Fruit fly (Drosophila melanogaster) whole organism, embryonic: ENCODE data around the gene CG6230.

ENCODE experiments used
- Ada2b ChIP-seq: fragments of 200-800 bp; sonication (Bioruptor generic); IDR thresholded peaks from 2 replicates; pipeline ENCODE4 v1.3.6; 2022; ENCODE audit warnings: missing biosample characterization, missing genetic modification characterization
- CG2120 ChIP-seq: fragments of 200-800 bp; sonication (Bioruptor generic); optimal IDR thresholded peaks from 3 replicates; lab custom pipeline; 2016; ENCODE audit warnings: missing biosample characterization, missing genetic modification characterization
- CG2129 ChIP-seq: fragments of 200-800 bp; sonication (Bioruptor generic); IDR thresholded peaks from 2 replicates; pipeline ENCODE4 v1.3.6; 2022; ENCODE audit warnings: missing biosample characterization, missing genetic modification characterization; ENCODE audit not compliant: partially characterized antibody
- CG7963 ChIP-seq: fragments of 200-800 bp; sonication (Bioruptor generic); IDR thresholded peaks from 3 replicates; pipeline ENCODE4 v1.3.6; 2022; ENCODE audit warnings: missing biosample characterization, missing genetic modification characterization; ENCODE audit not compliant: partially characterized antibody
- Dfd ChIP-seq, 2 experiments: fragments of >200 bp; optimal IDR thresholded peaks; 2 replicates each; lab custom pipeline; 2017; ENCODE audit warnings: missing biosample characterization in 2 of 2, missing genetic modification characterization in 2 of 2
- HmgD ChIP-seq: fragments of 200-800 bp; sonication (Bioruptor generic); optimal IDR thresholded peaks from 3 replicates; lab custom pipeline; 2016; ENCODE audit warnings: missing biosample characterization, missing genetic modification characterization
- h ChIP-seq: fragments of >200 bp; optimal IDR thresholded peaks from 2 replicates; lab custom pipeline; 2017
- usp ChIP-seq: fragments of >200 bp; optimal IDR thresholded peaks from 2 replicates; lab custom pipeline; 2017; ENCODE audit warnings: missing biosample characterization, missing genetic modification characterization

DNA sequence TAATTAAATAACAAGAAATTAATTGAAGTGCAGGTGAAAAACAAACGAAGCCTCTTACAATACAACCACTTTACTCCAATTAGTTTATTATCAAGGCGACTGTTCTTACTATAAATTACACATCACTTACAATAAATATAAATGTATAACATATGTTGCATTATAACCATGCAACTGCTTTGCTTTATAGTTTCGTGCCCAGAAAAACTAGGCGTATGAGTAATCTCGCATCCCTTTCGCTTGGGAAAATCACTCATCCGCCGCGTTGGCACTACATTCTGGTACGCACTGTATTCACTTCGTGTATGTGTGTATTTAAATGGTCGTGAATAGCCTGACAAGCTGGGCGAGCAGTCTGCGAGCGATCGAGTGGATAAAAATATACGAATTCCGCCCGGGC lies 49.8 kb upstream of the CG6230 start:
- no peak for TF ChIP-seq CG2129 (GFP tag; lab: Robert Waterston, UW)
- no peak for TF ChIP-seq h (lab: Kevin White, UChicago)
- no peak for TF ChIP-seq CG7963
- no peak for TF ChIP-seq usp (GFP tag; lab: Kevin White, UChicago)
- no peak for TF ChIP-seq Ada2b (GFP tag; lab: Robert Waterston, UW)
- no peak for TF ChIP-seq Dfd (GFP tag; optimal IDR thresholded peaks at IDR 0.05; lab: Kevin White, UChicago)
- no peak for TF ChIP-seq CG2120 (GFP tag; lab: Kevin White, UChicago)
- no peak for TF ChIP-seq HmgD
